Worm (Caenorhabditis elegans) whole organism, L2 larva: ENCODE results near the gene sym-4.

Experiments used
- C34F6.9 ChIP-seq: fragments of 150-350 bp; optimal IDR thresholded peaks from 2 replicates; lab custom pipeline; 2014; ENCODE audit warnings: missing biosample characterization, missing genetic modification characterization
- Y55F3AM.14 ChIP-seq: fragments of 200-800 bp; sonication (Bioruptor generic); optimal IDR thresholded peaks from 2 replicates; lab custom pipeline; 2018; ENCODE audit warnings: mild to moderate bottlenecking, missing genetic modification characterization, missing compliant biosample characterization
- aly-2 ChIP-seq: fragments of 150-350 bp; optimal IDR thresholded peaks from 2 replicates; lab custom pipeline; 2014; ENCODE audit warnings: missing biosample characterization, missing genetic modification characterization
- ama-1 ChIP-seq: fragments of 150-350 bp; optimal IDR thresholded peaks from 2 replicates; lab custom pipeline; 2018; ENCODE audit warnings: inconsistent platforms
- ceh-16 ChIP-seq: fragments of 150-350 bp; optimal IDR thresholded peaks from 2 replicates; lab custom pipeline; 2014; ENCODE audit warnings: missing biosample characterization, missing genetic modification characterization
- ceh-82 ChIP-seq: fragments of 150-350 bp; optimal IDR thresholded peaks from 2 replicates; lab custom pipeline; 2014; ENCODE audit warnings: missing biosample characterization, missing genetic modification characterization
- crh-2 ChIP-seq: sonication (generic microtip); optimal IDR thresholded peaks from 2 replicates; lab custom pipeline; 2017; ENCODE audit warnings: missing biosample characterization, missing genetic modification characterization
- dmd-4 ChIP-seq: sonication (generic microtip); optimal IDR thresholded peaks from 2 replicates; lab custom pipeline; 2017; ENCODE audit warnings: missing biosample characterization, missing genetic modification characterization
- elt-1 ChIP-seq: fragments of 150-350 bp; optimal IDR thresholded peaks from 2 replicates; lab custom pipeline; 2014; ENCODE audit warnings: missing biosample characterization, missing genetic modification characterization
- lin-11 ChIP-seq: fragments of 150-350 bp; sonication (generic microtip); optimal IDR thresholded peaks from 2 replicates; lab custom pipeline; 2014; ENCODE audit warnings: missing biosample characterization, missing genetic modification characterization, inconsistent platforms, mixed read lengths
- lin-13 ChIP-seq: fragments of 150-350 bp; optimal IDR thresholded peaks from 2 replicates; lab custom pipeline; 2014; ENCODE audit warnings: missing biosample characterization, missing genetic modification reagents, missing genetic modification characterization
- lin-39 ChIP-seq: fragments of 150-350 bp; optimal IDR thresholded peaks from 2 replicates; lab custom pipeline; 2014; ENCODE audit warnings: missing biosample characterization, missing genetic modification reagents, missing genetic modification characterization
- lsy-2 ChIP-seq, 2 experiments: fragments of 150-350 bp in 1 of 2; sonication (generic microtip) in 1 of 2; optimal IDR thresholded peaks; 2 replicates each; lab custom pipeline; 2014 to 2017; ENCODE audit warnings: missing biosample characterization in 2 of 2, missing genetic modification characterization in 2 of 2
- mab-5 ChIP-seq: fragments of 150-350 bp; optimal IDR thresholded peaks from 2 replicates; lab custom pipeline; 2014; ENCODE audit warnings: missing biosample characterization, missing genetic modification characterization
- mbf-1 ChIP-seq: sonication (generic microtip); optimal IDR thresholded peaks from 2 replicates; lab custom pipeline; 2017; ENCODE audit warnings: missing biosample characterization, missing genetic modification characterization
- mdl-1 ChIP-seq, 2 experiments: fragments of 150-350 bp in 1 of 2; sonication (generic microtip) in 1 of 2; optimal IDR thresholded peaks; 2 replicates each; lab custom pipeline; 2017; ENCODE audit warnings: missing biosample characterization in 2 of 2, missing genetic modification characterization in 2 of 2
- nhr-10 ChIP-seq: sonication (generic microtip); optimal IDR thresholded peaks from 2 replicates; lab custom pipeline; 2017; ENCODE audit warnings: missing biosample characterization, missing genetic modification characterization
- nhr-129 ChIP-seq: fragments of 150-350 bp; optimal IDR thresholded peaks from 2 replicates; lab custom pipeline; 2014; ENCODE audit warnings: missing biosample characterization, missing genetic modification characterization
- nhr-21 ChIP-seq: fragments of 150-350 bp; optimal IDR thresholded peaks from 2 replicates; lab custom pipeline; 2014; ENCODE audit warnings: missing biosample characterization, missing genetic modification characterization
- nhr-23 ChIP-seq: fragments of 150-350 bp; optimal IDR thresholded peaks from 2 replicates; lab custom pipeline; 2014; ENCODE audit warnings: missing biosample characterization, missing genetic modification reagents, missing genetic modification characterization
- peb-1 ChIP-seq: fragments of 150-350 bp; optimal IDR thresholded peaks from 2 replicates; lab custom pipeline; 2014; ENCODE audit warnings: missing biosample characterization, missing genetic modification characterization
- skn-1 ChIP-seq: sonication (generic microtip); optimal IDR thresholded peaks from 2 replicates; lab custom pipeline; 2017; ENCODE audit warnings: missing biosample characterization, missing genetic modification characterization
- sma-3 ChIP-seq: sonication (generic microtip); optimal IDR thresholded peaks from 2 replicates; lab custom pipeline; 2016; ENCODE audit warnings: missing genetic modification reagents, missing genetic modification characterization, missing compliant biosample characterization
- sma-9 ChIP-seq, 2 experiments: fragments of 150-350 bp in 1 of 2; sonication (generic microtip) in 1 of 2; optimal IDR thresholded peaks; 2 replicates each; lab custom pipeline; 2014 to 2016; ENCODE audit warnings: missing genetic modification characterization in 2 of 2, mild to moderate bottlenecking in 1 of 2, missing biosample characterization in 1 of 2, missing compliant biosample characterization in 1 of 2, missing genetic modification reagents in 1 of 2, moderate library complexity in 1 of 2
- snpc-4 ChIP-seq: fragments of 150-350 bp; optimal IDR thresholded peaks from 2 replicates; lab custom pipeline; 2014; ENCODE audit warnings: missing biosample characterization, missing genetic modification characterization
- unc-55 ChIP-seq: fragments of 150-350 bp; sonication (generic microtip); optimal IDR thresholded peaks from 3 replicates; lab custom pipeline; 2014; ENCODE audit warnings: missing biosample characterization, missing genetic modification reagents, missing genetic modification characterization
- ztf-4 ChIP-seq: fragments of 150-350 bp; optimal IDR thresholded peaks from 2 replicates; lab custom pipeline; 2014; ENCODE audit warnings: missing biosample characterization, missing genetic modification characterization

The sym-4 gene

ce11 chrX:14146740-14147140, 22.7 kb downstream of the sym-4 start (continued):
- TF ChIP-seq sma-9 (GFP tag; optimal IDR thresholded peaks at IDR 0.05; lab: Kevin White, UChicago) = peak; percentile 85
- no peak for TF ChIP-seq sma-9 (tag; optimal IDR thresholded peaks at IDR 0.05; lab: Kevin White, UChicago)
- no peak for TF ChIP-seq nhr-10 (tag; lab: Kevin White, UChicago)
- peak; percentile 61 for TF ChIP-seq skn-1 (tag; lab: Kevin White, UChicago)
- peak; percentile 77 for TF ChIP-seq sma-3 (GFP tag; lab: Kevin White, UChicago)
- peak; percentile 70 for TF ChIP-seq unc-55 (GFP tag; lab: Kevin White, UChicago)
- TF ChIP-seq lsy-2 (tag; optimal IDR thresholded peaks at IDR 0.05; lab: Kevin White, UChicago) = peak; percentile 33 to 80
- no peak for TF ChIP-seq elt-1 (tag; lab: Kevin White, UChicago)
- TF ChIP-seq Y55F3AM.14 = peak; percentile 49
- peak; percentile 66 for TF ChIP-seq lin-13 (GFP tag; lab: Kevin White, UChicago)
- TF ChIP-seq mab-5 = no peak
- TF ChIP-seq ama-1 (lab: Kevin White, UChicago) = peak; percentile 63
- peak; percentile 8 for TF ChIP-seq snpc-4 (tag; lab: Kevin White, UChicago)
- peak; percentile 3 for TF ChIP-seq ceh-82 (tag; lab: Kevin White, UChicago)

- TF ChIP-seq mab-5 (no peak), crh-2 (tag; lab: Kevin White, UChicago) (peak; percentile 16), nhr-129 (tag; lab: Kevin White, UChicago) (peak; percentile 35)
Observed at ce11 chrX:14145634-14146033, 23.8 kb downstream of the sym-4 start.

ce11 chrX:14141896-14142392, 27.5 kb downstream of the sym-4 start, which contains the start of gene ceh-89:
ceh-89 (plus strand) TSS chrX:14141946.
- no peak for TF ChIP-seq unc-55 (GFP tag; lab: Kevin White, UChicago)
- TF ChIP-seq ceh-16 (tag; lab: Kevin White, UChicago) = no peak
- no peak for TF ChIP-seq nhr-21
- no peak for TF ChIP-seq nhr-10 (tag; lab: Kevin White, UChicago)
- no peak for TF ChIP-seq C34F6.9 (tag; lab: Kevin White, UChicago)
- no peak for TF ChIP-seq ztf-4 (tag; lab: Kevin White, UChicago)
- TF ChIP-seq lin-11 = no peak
- TF ChIP-seq mdl-1 (tag; optimal IDR thresholded peaks at IDR 0.05; lab: Kevin White, UChicago) = no peak
- no peak for TF ChIP-seq sma-3 (GFP tag; lab: Kevin White, UChicago)
- TF ChIP-seq sma-9 (GFP tag; optimal IDR thresholded peaks at IDR 0.05; lab: Kevin White, UChicago) = no peak
- TF ChIP-seq sma-9 (tag; optimal IDR thresholded peaks at IDR 0.05; lab: Kevin White, UChicago) = no peak
- TF ChIP-seq nhr-23 (tag; lab: Kevin White, UChicago) = no peak
- TF ChIP-seq mbf-1 (tag; lab: Kevin White, UChicago) = no peak
- TF ChIP-seq ceh-82 (tag; lab: Kevin White, UChicago) = no peak

- TF ChIP-seq lin-11 (no peak), C34F6.9 (tag; lab: Kevin White, UChicago) (peak; percentile 24), elt-1 (tag; lab: Kevin White, UChicago) (no peak)
- TF ChIP-seq, all 48 proteins: peak for 1
Observed at ce11 chrX:14141344-14141841, 28.0 kb downstream of the sym-4 start.

ce11 chrX:14140040-14140439, 29.4 kb downstream of the sym-4 start, which contains the start of gene nkat-1:
nkat-1 (minus strand) TSS chrX:14140140.
- TF ChIP-seq dmd-4 (tag; lab: Kevin White, UChicago) = no peak
- no peak for TF ChIP-seq crh-2 (tag; lab: Kevin White, UChicago)
- TF ChIP-seq ceh-16 (tag; lab: Kevin White, UChicago) = no peak
- TF ChIP-seq lin-39 (tag; lab: Kevin White, UChicago) = no peak
- TF ChIP-seq aly-2 (tag; lab: Kevin White, UChicago) = no peak
- TF ChIP-seq sma-9 (GFP tag; optimal IDR thresholded peaks at IDR 0.05; lab: Kevin White, UChicago) = no peak
- no peak for TF ChIP-seq sma-9 (tag; optimal IDR thresholded peaks at IDR 0.05; lab: Kevin White, UChicago)
- no peak for TF ChIP-seq peb-1 (tag; lab: Kevin White, UChicago)
- no peak for TF ChIP-seq nhr-10 (tag; lab: Kevin White, UChicago)
- no peak for TF ChIP-seq mbf-1 (tag; lab: Kevin White, UChicago)
- TF ChIP-seq mdl-1 (tag; optimal IDR thresholded peaks at IDR 0.05; lab: Kevin White, UChicago) = no peak

- TF ChIP-seq crh-2 (tag; lab: Kevin White, UChicago) (peak; percentile 5), sma-3 (GFP tag; lab: Kevin White, UChicago) (peak; percentile 20)
Observed at ce11 chrX:14136795-14137194, 32.6 kb downstream of the sym-4 start.
